Worm (Caenorhabditis elegans) whole organism, mixed stage, embryonic: ENCODE results near the gene ZK686.2.

Experiments
- lsy-2 ChIP-seq: fragments of 150-350 bp; optimal IDR thresholded peaks from 2 replicates; lab custom pipeline; 2014; ENCODE audit warnings: missing biosample characterization, missing genetic modification characterization
- mep-1 ChIP-seq: fragments of 150-350 bp; optimal IDR thresholded peaks from 2 replicates; lab custom pipeline; 2017; ENCODE audit warnings: missing biosample characterization, missing genetic modification reagents, missing genetic modification characterization, inconsistent platforms

ce11 chrIII:7763503-7763902 lies 2.3 kb downstream of the ZK686.2 start, which contains the start of gene mtx-2:
- TF ChIP-seq mep-1 (tag; lab: Kevin White, UChicago) (no peak), lsy-2 (tag; lab: Kevin White, UChicago) (no peak)
